Worm (Caenorhabditis elegans) whole organism, young adult: ENCODE data around the gene set-9.

Experiments
- B0035.1 ChIP-seq: sonication (generic microtip); optimal IDR thresholded peaks from 2 replicates; lab custom pipeline; 2016; ENCODE audit warnings: missing genetic modification characterization, mild to moderate bottlenecking, missing compliant biosample characterization, missing genotype, missing genetic modification reagents
- C17E4.6 ChIP-seq: fragments of 200-800 bp; sonication (Bioruptor generic); IDR thresholded peaks from 2 replicates; pipeline ENCODE4 v1.3.6; 2022; ENCODE audit warnings: missing genetic modification reagents, missing genetic modification characterization, missing compliant biosample characterization
- Y53G8AR.9 ChIP-seq: fragments of 200-800 bp; sonication (Bioruptor generic); conservative IDR thresholded peaks from 2 replicates; pipeline ENCODE4 v1.3.6; 2022; ENCODE audit warnings: missing genetic modification reagents, missing genetic modification characterization, missing compliant biosample characterization
- ama-1 ChIP-seq, 3 experiments: fragments of 150-350 bp in 1 of 3; sonication (generic microtip) in 2 of 3; optimal IDR thresholded peaks; 2 replicates each; lab custom pipeline; 2014 to 2018; ENCODE audit warnings: missing biosample characterization in 2 of 3, missing genetic modification characterization in 2 of 3, missing genetic modification reagents in 2 of 3
- ceh-79 ChIP-seq: sonication (generic microtip); optimal IDR thresholded peaks from 2 replicates; lab custom pipeline; 2017; ENCODE audit warnings: mild to moderate bottlenecking, missing genetic modification characterization, missing compliant biosample characterization
- die-1 ChIP-seq: sonication (generic microtip); optimal IDR thresholded peaks from 2 replicates; lab custom pipeline; 2016; ENCODE audit warnings: missing genotype, mild to moderate bottlenecking, missing genetic modification characterization, missing compliant biosample characterization
- egl-18 ChIP-seq: fragments of 200-800 bp; sonication (Bioruptor generic); IDR thresholded peaks from 2 replicates; pipeline ENCODE4 v1.3.6; 2022; ENCODE audit warnings: missing genetic modification reagents, missing genetic modification characterization, missing compliant biosample characterization
- hlh-12 ChIP-seq: sonication (generic microtip); optimal IDR thresholded peaks from 2 replicates; lab custom pipeline; 2016; ENCODE audit warnings: missing genetic modification characterization, missing compliant biosample characterization
- lin-35 ChIP-seq, 3 experiments: fragments of 150-350 bp in 2 of 3; sonication (generic microtip) in 1 of 3; optimal IDR thresholded peaks; 2 replicates each; lab custom pipeline; 2014 to 2018; ENCODE audit warnings: missing biosample characterization in 3 of 3, missing genetic modification characterization in 3 of 3, missing genetic modification reagents in 3 of 3
- snpc-4 ChIP-seq, 5 experiments: fragments of 150-350 bp in 1 of 5; sonication (generic microtip) in 4 of 5; optimal IDR thresholded peaks; 2 replicates each; lab custom pipeline; 2014 to 2018; ENCODE audit warnings: missing genetic modification characterization in 5 of 5, missing biosample characterization in 3 of 5, antibody characterized with exemption in 2 of 5, mild to moderate bottlenecking in 2 of 5, missing compliant biosample characterization in 2 of 5, missing genotype in 2 of 5, moderate library complexity in 2 of 5, missing genetic modification reagents in 1 of 5
- unc-62 ChIP-seq: fragments of 150-350 bp; optimal IDR thresholded peaks from 2 replicates; lab custom pipeline; 2014; ENCODE audit warnings: missing biosample characterization, missing genetic modification reagents, missing genetic modification characterization
- zim-3 ChIP-seq: sonication (generic microtip); optimal IDR thresholded peaks from 2 replicates; lab custom pipeline; 2017; ENCODE audit warnings: mild to moderate bottlenecking, missing genetic modification characterization, moderate library complexity, missing compliant biosample characterization
- ztf-22 ChIP-seq: fragments of 200-800 bp; sonication (Bioruptor generic); optimal IDR thresholded peaks from 2 replicates; lab custom pipeline; 2018; ENCODE audit warnings: mild to moderate bottlenecking, missing genetic modification characterization, moderate library complexity, missing compliant biosample characterization

DNA sequence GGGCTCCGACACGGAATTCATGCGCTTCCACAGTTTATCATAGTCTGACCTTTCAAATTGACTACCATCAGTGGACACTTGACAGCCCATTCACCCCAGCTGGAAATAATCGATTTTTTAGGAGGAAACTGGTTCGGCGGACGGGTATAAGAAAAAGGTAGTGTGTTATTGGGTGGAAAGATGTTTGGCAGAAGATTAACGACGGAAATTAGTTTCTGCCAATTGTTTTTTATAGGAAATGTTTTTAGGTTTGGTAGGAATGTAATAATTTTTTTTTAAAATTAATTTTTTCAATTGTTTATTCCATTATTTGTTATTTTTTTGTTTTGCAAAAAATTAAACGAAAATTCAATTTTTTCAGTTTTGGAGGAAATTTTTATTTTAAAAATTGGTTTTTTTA, 8.7 kb upstream of the set-9 start, which contains the start of gene F15E6.9:
- TF ChIP-seq Y53G8AR.9 (no peak), hlh-12 (no peak), ceh-79 (tag; lab: Kevin White, UChicago) (no peak), lin-35 (GFP tag; optimal IDR thresholded peaks at IDR 0.05; lab: Kevin White, UChicago) (no peak), egl-18 (GFP tag; lab: Robert Waterston, UW) (no peak), ztf-22 (no peak), ama-1 (optimal IDR thresholded peaks at IDR 0.05; lab: Kevin White, UChicago) (no peak), ama-1 (GFP tag; optimal IDR thresholded peaks at IDR 0.05; lab: Kevin White, UChicago) (no peak), zim-3 (tag; lab: Kevin White, UChicago) (no peak), snpc-4 (GFP tag; optimal IDR thresholded peaks at IDR 0.05; lab: Kevin White, UChicago) (no peak), snpc-4 (tag; optimal IDR thresholded peaks at IDR 0.05; lab: Kevin White, UChicago) (no peak), die-1 (tag; lab: Kevin White, UChicago) (no peak), unc-62 (no peak), C17E4.6 (no peak), B0035.1 (tag; lab: Kevin White, UChicago) (no peak)
